Fruit fly (Drosophila melanogaster): ENCODE measurements around the gene CG14312.

Gene CG14312

DNA sequence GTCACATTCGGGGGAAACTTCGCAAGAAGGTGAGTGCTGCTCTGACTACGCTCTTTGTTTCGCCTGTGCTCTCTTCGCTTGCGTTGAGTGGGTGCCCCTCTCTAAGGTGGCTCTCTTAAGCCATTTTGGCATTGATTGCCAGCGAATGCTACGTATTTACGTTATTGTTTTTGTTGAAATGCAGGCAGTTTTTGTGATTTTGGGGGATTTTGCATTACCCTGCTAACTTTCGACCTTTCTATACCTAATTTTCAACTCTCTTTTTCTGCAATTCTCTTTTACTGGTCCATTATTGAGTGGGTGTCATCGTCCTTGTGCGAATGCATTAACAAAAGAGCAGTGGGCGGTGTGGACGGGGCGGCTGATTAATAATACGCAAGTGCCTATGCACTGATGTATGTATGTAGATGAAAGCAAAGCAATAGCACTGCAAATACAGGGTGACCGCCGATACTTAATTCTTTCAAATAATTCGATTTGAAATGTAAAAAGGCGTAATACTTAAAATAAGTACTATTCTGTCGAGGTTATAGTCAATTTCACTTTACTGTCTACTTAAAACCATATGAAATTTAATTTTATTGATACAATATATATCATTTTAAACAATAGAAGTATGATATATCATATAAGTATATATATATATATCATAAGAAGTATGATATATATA, 8.1 kb downstream of the CG14312 start:
- TF ChIP-seq CG2129 (GFP tag; IDR thresholded peaks at IDR 0.05; ENCODE audit: partially characterized antibody) (no peak), CG2712 (tag; optimal IDR thresholded peaks at IDR 0.05) (peak; percentile 3), corto (GFP tag; optimal IDR thresholded peaks at IDR 0.05) (peak; percentile 1), CG10366 (GFP tag; IDR thresholded peaks at IDR 0.05) (0 out of 2 replicates have a peak, but pooled peaks have one; percentile 11), nom (GFP tag; optimal IDR thresholded peaks at IDR 0.05) (peak; percentile 55), sr (GFP tag; IDR thresholded peaks at IDR 0.05) (peak; percentile 63; the same call in 2 of the 3 replicates), CG32532 (GFP tag; IDR thresholded peaks at IDR 0.05) (peak; percentile 25; the same call in 1 of the 2 replicates), HLHmδ (GFP tag; optimal IDR thresholded peaks at IDR 0.05) (peak; percentile 44), Hr51 (GFP tag; optimal IDR thresholded peaks at IDR 0.05) (peak in 1 of 2 experiments; percentile 0), E2f1 (GFP tag; IDR thresholded peaks at IDR 0.05) (no peak), CG9437 (GFP tag; optimal IDR thresholded peaks at IDR 0.05) (peak; percentile 81), CG8388 (GFP tag; optimal IDR thresholded peaks at IDR 0.05) (no peak), HmgZ (tag; optimal IDR thresholded peaks at IDR 0.05) (no peak), chinmo (GFP tag; IDR thresholded peaks at IDR 0.05; ENCODE audit: partially characterized antibody) (peak; percentile 82; the same call in 2 of the 4 replicates), kah (GFP tag; optimal IDR thresholded peaks at IDR 0.05) (peak; percentile 34), CG6765 (GFP tag; optimal IDR thresholded peaks at IDR 0.05) (no peak), zen2 (GFP tag; IDR thresholded peaks at IDR 0.05; ENCODE audit: partially characterized antibody) (peak; percentile 48; the same call in 1 of the 3 replicates), Sry-β (GFP tag; optimal IDR thresholded peaks at IDR 0.05) (no peak), ci (GFP tag; IDR thresholded peaks at IDR 0.05) (0 out of 3 replicates have a peak, but pooled peaks have one; percentile 32), CG17385 (GFP tag; optimal IDR thresholded peaks at IDR 0.05) (peak; percentile 23), CG3163 (GFP tag; optimal IDR thresholded peaks at IDR 0.05) (peak; percentile 99), Optix (GFP tag; IDR thresholded peaks at IDR 0.05) (0 out of 3 replicates have a peak, but pooled peaks have one; percentile 12), Trl (optimal IDR thresholded peaks at IDR 0.05) (peak; percentile 94 to 98), Trl (GFP tag; optimal IDR thresholded peaks at IDR 0.05) (no peak), CG12942 (GFP tag; optimal IDR thresholded peaks at IDR 0.05) (no peak), pros (GFP tag; optimal IDR thresholded peaks at IDR 0.05) (peak; percentile 76), Drgx (GFP tag; IDR thresholded peaks at IDR 0.05) (peak; percentile 13; the same call in 1 of the 2 replicates), CG5245 (GFP tag; optimal IDR thresholded peaks at IDR 0.05) (no peak), gfzf (GFP tag; optimal IDR thresholded peaks at IDR 0.05) (no peak), sim (GFP tag; IDR thresholded peaks at IDR 0.05) (no peak), CG34376 (GFP tag; optimal IDR thresholded peaks at IDR 0.05) (peak; percentile 10)

DNA sequence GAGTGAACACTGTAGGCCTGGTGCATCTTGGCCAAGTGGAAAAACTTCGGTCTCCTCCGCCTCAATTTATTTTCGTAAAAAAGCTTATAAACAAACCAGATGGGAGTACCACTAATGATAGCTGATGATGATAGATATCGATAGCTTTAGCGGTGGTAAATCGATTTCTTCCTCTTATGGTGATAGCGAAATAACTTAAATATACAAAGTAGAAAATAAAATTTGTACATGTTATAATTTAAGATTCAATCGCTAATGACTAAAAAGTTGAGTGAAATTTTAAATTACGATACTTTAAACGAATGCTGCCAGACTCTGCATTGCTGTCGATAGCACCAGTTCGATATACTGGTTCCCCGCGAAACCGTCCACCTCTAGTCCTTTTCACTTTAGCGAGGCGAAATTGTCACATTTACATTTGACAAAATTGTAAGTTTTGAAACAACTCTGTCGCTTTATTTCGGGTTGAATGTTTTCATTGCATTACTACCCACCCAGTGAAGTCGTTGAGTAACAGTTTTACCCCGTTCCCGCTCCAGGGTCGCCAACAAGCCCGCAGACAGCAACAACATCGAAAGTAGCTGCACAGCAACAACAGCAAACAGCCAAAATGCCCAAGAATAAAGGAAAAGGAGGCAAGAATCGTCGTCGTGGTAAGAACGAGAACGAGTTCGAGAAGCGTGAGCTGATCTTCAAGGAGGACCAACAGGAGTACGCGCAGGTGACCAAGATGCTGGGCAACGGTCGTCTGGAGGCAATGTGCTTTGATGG, 8.8 kb downstream of the CG14312 start, which contains the start of the genes Vps39 and eIF1A:
Vps39 (minus strand) TSS at position 119 of the 771 bp plus-strand sequence.
eIF1A (plus strand) TSS at position 338 of the 771 bp plus-strand sequence.
- TF ChIP-seq MBD-R2 (GFP tag; IDR thresholded peaks at IDR 0.05): peak; percentile 69
- TF ChIP-seq pan (optimal IDR thresholded peaks at IDR 0.05): no peak
- TF ChIP-seq pan (GFP tag; optimal IDR thresholded peaks at IDR 0.05 in 1 of 2, IDR thresholded peaks at IDR 0.05 in 1 of 2): no peak
- TF ChIP-seq wek (GFP tag; optimal IDR thresholded peaks at IDR 0.05): peak; percentile 98
- TF ChIP-seq CG9215 (GFP tag; IDR thresholded peaks at IDR 0.05): peak; percentile 48
- peak; percentile 94 for TF ChIP-seq sna (GFP tag; IDR thresholded peaks at IDR 0.05; ENCODE audit: partially characterized antibody)
- TF ChIP-seq Doc2 (GFP tag; IDR thresholded peaks at IDR 0.05): no peak
- no peak for TF ChIP-seq Optix (GFP tag; IDR thresholded peaks at IDR 0.05)
- TF ChIP-seq wdn (GFP tag; IDR thresholded peaks at IDR 0.05): peak; percentile 19; the same call in 1 of the 2 replicates
- TF ChIP-seq Rfx (GFP tag; IDR thresholded peaks at IDR 0.05): peak; percentile 30; the same call in 1 of the 2 replicates
- peak; percentile 48 for TF ChIP-seq CG3847 (GFP tag; IDR thresholded peaks at IDR 0.05)
- peak; percentile 28 for TF ChIP-seq CG12744 (GFP tag; optimal IDR thresholded peaks at IDR 0.05)
- peak; percentile 71; the same call in 1 of the 3 replicates for TF ChIP-seq zen2 (GFP tag; IDR thresholded peaks at IDR 0.05; ENCODE audit: partially characterized antibody)
- TF ChIP-seq Hand (GFP tag; optimal IDR thresholded peaks at IDR 0.05): peak; percentile 14
- peak; percentile 46 for TF ChIP-seq CG9817 (tag; optimal IDR thresholded peaks at IDR 0.05)
- no peak for TF ChIP-seq sug (tag; optimal IDR thresholded peaks at IDR 0.05)
- peak; percentile 60 for TF ChIP-seq Med (GFP tag)
- TF ChIP-seq Dp (GFP tag; optimal IDR thresholded peaks at IDR 0.05): peak; percentile 45
- peak; percentile 67 for TF ChIP-seq CG2120 (GFP tag; optimal IDR thresholded peaks at IDR 0.05)
